Worm (Caenorhabditis elegans): ENCODE measurements around the gene srh-83.

Gene srh-83

DNA sequence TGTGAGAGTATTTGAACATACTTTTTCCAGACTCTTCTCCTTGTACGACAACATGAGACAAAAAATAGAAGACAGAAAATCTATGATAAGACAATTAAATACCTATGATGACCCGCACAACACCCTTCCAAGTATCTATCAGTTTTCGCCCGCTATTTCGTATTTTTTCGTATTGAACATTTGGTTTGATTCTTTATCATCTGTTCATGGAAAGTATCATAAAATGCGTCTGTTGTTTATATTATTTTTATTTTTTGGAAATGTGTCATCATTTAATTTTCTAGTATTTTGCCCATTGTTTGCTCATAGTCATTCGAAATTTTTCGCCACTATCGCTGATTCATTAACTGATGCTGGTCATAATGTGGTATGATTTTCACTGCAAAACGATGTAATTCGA, 7.2 kb upstream of the srh-83 start, which contains the start of gene ugt-39:
TSS of gene ugt-39 (plus strand) at position 54 of the 400 bp plus-strand sequence.
- no peak for TF ChIP-seq ceh-58 (GFP tag; IDR thresholded peaks at IDR 0.05)
- TF ChIP-seq ztf-6 (GFP tag; IDR thresholded peaks at IDR 0.05) = no peak
- peak; percentile 14 for TF ChIP-seq unc-62 (GFP tag; optimal IDR thresholded peaks at IDR 0.05)
- peak; percentile 76 for TF ChIP-seq nhr-80 (tag; optimal IDR thresholded peaks at IDR 0.05)
- TF ChIP-seq lag-1 (GFP tag; IDR thresholded peaks at IDR 0.05) = no peak

DNA sequence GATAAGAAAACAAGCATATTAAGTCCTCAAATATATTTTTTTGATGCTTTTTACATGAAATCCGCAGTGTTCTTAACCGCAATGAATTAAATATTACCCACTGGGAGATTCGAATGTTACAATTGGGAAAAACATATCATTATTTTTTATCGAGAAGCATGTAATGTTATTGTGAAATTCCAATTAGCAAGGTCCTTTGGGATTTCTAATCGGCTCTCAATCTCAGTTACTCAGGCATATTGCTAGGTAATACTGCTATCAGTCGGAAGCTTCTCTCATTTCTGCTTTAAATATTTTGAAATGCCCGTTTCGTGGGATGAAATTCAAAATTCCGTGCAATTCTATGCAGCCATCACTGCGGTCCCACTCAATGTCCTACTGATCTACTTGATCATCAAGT, 4.9 kb upstream of the srh-83 start, which contains the start of gene str-204:
TSS of gene str-204 (plus strand) at position 301 of the 400 bp plus-strand sequence.
- TF ChIP-seq Y53F4B.3 (GFP tag; IDR thresholded peaks at IDR 0.05) (no peak), nfya-2 (GFP tag; IDR thresholded peaks at IDR 0.05) (no peak), nfya-1 (tag; optimal IDR thresholded peaks at IDR 0.05; ENCODE audit: borderline replicate concordance, insufficient read depth) (no peak), lir-1 (GFP tag; conservative IDR thresholded peaks at IDR 0.05) (no peak), F57C9.4 (tag; optimal IDR thresholded peaks at IDR 0.05) (no peak), lsy-27 (tag; optimal IDR thresholded peaks at IDR 0.05; ENCODE audit: borderline replicate concordance, insufficient read depth) (no peak), pha-4 (tag; optimal IDR thresholded peaks at IDR 0.05) (no peak), snpc-1.3 (tag; optimal IDR thresholded peaks at IDR 0.05; ENCODE audit: insufficient read depth) (no peak), K11D2.4 (GFP tag; IDR thresholded peaks at IDR 0.05) (no peak), madf-8 (GFP tag; conservative IDR thresholded peaks at IDR 0.05) (no peak), let-526 (GFP tag; IDR thresholded peaks at IDR 0.05) (no peak), snpc-4 (GFP tag; optimal IDR thresholded peaks at IDR 0.05) (no peak), snpc-4 (tag; optimal IDR thresholded peaks at IDR 0.05) (no peak), Y53G8AR.9 (GFP tag; conservative IDR thresholded peaks at IDR 0.05) (no peak), attf-3 (GFP tag; conservative IDR thresholded peaks at IDR 0.05) (no peak), lin-26 (GFP tag; IDR thresholded peaks at IDR 0.05) (no peak)

DNA sequence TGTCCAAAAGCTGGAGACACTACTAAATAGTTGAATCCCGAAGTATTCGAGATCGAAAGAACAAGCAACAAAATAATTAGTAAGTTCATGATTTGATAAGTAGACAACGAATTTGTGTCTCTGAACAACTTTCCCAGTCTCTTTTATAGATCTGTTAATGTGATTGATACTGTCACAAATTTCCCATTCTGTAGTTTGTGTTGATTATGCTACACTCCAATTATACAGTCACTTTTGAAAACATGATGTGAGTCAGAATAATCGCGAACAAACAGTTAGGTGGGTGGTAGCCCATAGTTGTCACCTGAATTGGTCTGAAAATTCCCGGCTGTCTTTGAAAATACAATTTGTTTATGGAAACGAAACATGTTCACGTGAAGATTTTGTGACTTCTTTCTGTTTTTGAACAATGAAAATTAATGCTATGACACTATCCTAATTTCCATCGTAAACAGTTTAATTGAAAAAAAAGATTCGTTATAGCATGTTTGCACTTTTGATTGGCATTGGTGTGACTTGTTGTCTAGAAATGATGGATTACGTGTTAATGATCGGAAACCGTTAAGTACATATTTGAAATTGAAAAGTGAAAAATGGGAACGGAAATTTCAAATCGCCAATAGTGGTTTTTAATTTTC, 714 bp upstream of the srh-83 start, which contains the start of gene ugt-41:
TSS of gene ugt-41 (minus strand) at position 119 of the 638 bp plus-strand sequence.
- TF ChIP-seq T26A5.8 (tag; optimal IDR thresholded peaks at IDR 0.05) = no peak
- TF ChIP-seq F55B11.4 (tag; optimal IDR thresholded peaks at IDR 0.05; ENCODE audit: borderline replicate concordance, insufficient read depth) = no peak
- TF ChIP-seq egrh-3 (GFP tag; IDR thresholded peaks at IDR 0.05) = no peak
- peak; percentile 18 for TF ChIP-seq lin-40 (tag; optimal IDR thresholded peaks at IDR 0.05)
- TF ChIP-seq lsy-27 (tag; optimal IDR thresholded peaks at IDR 0.05; ENCODE audit: borderline replicate concordance, insufficient read depth) = no peak
- no peak for TF ChIP-seq mes-4 (tag; optimal IDR thresholded peaks at IDR 0.05)
- TF ChIP-seq B0035.1 (tag; optimal IDR thresholded peaks at IDR 0.05) = no peak
- TF ChIP-seq unc-62 (GFP tag; optimal IDR thresholded peaks at IDR 0.05) = peak; percentile 85
- TF ChIP-seq hlh-12 (tag; optimal IDR thresholded peaks at IDR 0.05) = no peak
- TF ChIP-seq ceh-91 (GFP tag; IDR thresholded peaks at IDR 0.05) = no peak
- TF ChIP-seq sdz-38 (tag; optimal IDR thresholded peaks at IDR 0.05) = no peak
- TF ChIP-seq nhr-80 (tag; optimal IDR thresholded peaks at IDR 0.05) = peak; percentile 42
- no peak for TF ChIP-seq F52B5.7 (tag; optimal IDR thresholded peaks at IDR 0.05)
- no peak for TF ChIP-seq nfyb-1 (GFP tag; IDR thresholded peaks at IDR 0.05)
- TF ChIP-seq nhr-179 (tag; optimal IDR thresholded peaks at IDR 0.05) = no peak

- no peak for TF ChIP-seq ztf-25 (GFP tag; IDR thresholded peaks at IDR 0.05)
- TF ChIP-seq him-1 (tag; optimal IDR thresholded peaks at IDR 0.05) = no peak
- TF ChIP-seq pbrm-1 (GFP tag; IDR thresholded peaks at IDR 0.05) = no peak
- no peak for TF ChIP-seq B0261.1 (tag; optimal IDR thresholded peaks at IDR 0.05)
- no peak for TF ChIP-seq F10E7.11 (tag; optimal IDR thresholded peaks at IDR 0.05)
Measured at ce11 chrV:7166709-7167108, 2.4 kb downstream of the srh-83 start, which contains the start of gene ugt-36. TSS of gene ugt-36 (plus strand) at chrV:7167009.

Data from whole organism, young adult.